Worm (Caenorhabditis elegans) whole organism, young adult: ENCODE results near the gene F09C6.14.

ENCODE experiments used
- C06A6.2 ChIP-seq: fragments of 200-800 bp; sonication (Bioruptor generic); conservative IDR thresholded peaks from 2 replicates; pipeline ENCODE4 v1.3.6; 2022; ENCODE audit warnings: missing genetic modification characterization, missing compliant biosample characterization
- F10E7.11 ChIP-seq: sonication (generic microtip); optimal IDR thresholded peaks from 2 replicates; lab custom pipeline; 2017; ENCODE audit warnings: mild to moderate bottlenecking, missing genetic modification characterization, moderate library complexity, missing compliant biosample characterization
- F49E8.2 ChIP-seq: sonication (generic microtip); optimal IDR thresholded peaks from 3 replicates; lab custom pipeline; 2017; ENCODE audit warnings: missing genetic modification characterization, mild to moderate bottlenecking, missing compliant biosample characterization, antibody characterized with exemption, moderate library complexity; ENCODE audit not compliant: insufficient read depth
- F57C9.4 ChIP-seq: sonication (generic microtip); optimal IDR thresholded peaks from 2 replicates; lab custom pipeline; 2017; ENCODE audit warnings: mild to moderate bottlenecking, missing genetic modification characterization, missing compliant biosample characterization
- Y53F4B.3 ChIP-seq: fragments of 200-800 bp; sonication (Bioruptor generic); IDR thresholded peaks from 2 replicates; pipeline ENCODE4 v1.3.6; 2022; ENCODE audit warnings: missing genetic modification reagents, missing genetic modification characterization, missing compliant biosample characterization
- Y67H2A.10 ChIP-seq: fragments of 200-800 bp; sonication (Bioruptor generic); conservative IDR thresholded peaks from 2 replicates; pipeline ENCODE4 v1.3.6; 2022; ENCODE audit warnings: missing genetic modification reagents, missing genetic modification characterization, missing compliant biosample characterization
- Y79H2A.3 ChIP-seq: fragments of 200-800 bp; sonication (Bioruptor generic); conservative IDR thresholded peaks from 2 replicates; pipeline ENCODE4 v1.3.6; 2022; ENCODE audit warnings: missing genetic modification reagents, missing genetic modification characterization, missing compliant biosample characterization
- Y95B8A.8 ChIP-seq: fragments of 200-800 bp; sonication (Bioruptor generic); IDR thresholded peaks from 2 replicates; pipeline ENCODE4 v1.3.6; 2022; ENCODE audit warnings: missing genetic modification reagents, missing genetic modification characterization, missing compliant biosample characterization
- atf-7 ChIP-seq: sonication (generic microtip); optimal IDR thresholded peaks from 2 replicates; lab custom pipeline; 2017; ENCODE audit warnings: mild to moderate bottlenecking, missing genetic modification characterization, missing compliant biosample characterization
- athp-1 ChIP-seq: sonication (generic microtip); optimal IDR thresholded peaks from 2 replicates; lab custom pipeline; 2017; ENCODE audit warnings: mild to moderate bottlenecking, missing genetic modification characterization, missing compliant biosample characterization
- attf-3 ChIP-seq: fragments of 200-800 bp; sonication (Bioruptor generic); conservative IDR thresholded peaks from 2 replicates; pipeline ENCODE4 v1.3.6; 2022; ENCODE audit warnings: missing genetic modification reagents, missing genetic modification characterization, missing compliant biosample characterization
- cebp-1 ChIP-seq, 2 experiments: fragments of 200-800 bp in 1 of 2; sonication (Bioruptor generic) in 1 of 2; sonication (generic microtip) in 1 of 2; IDR thresholded peaks in 1 of 2; optimal IDR thresholded peaks in 1 of 2; 2 replicates each; pipeline versions ENCODE4 v1.3.6 to Lab custom; 2017 to 2022; ENCODE audit warnings: missing compliant biosample characterization in 2 of 2, missing genetic modification characterization in 2 of 2, mild to moderate bottlenecking in 1 of 2, missing genetic modification reagents in 1 of 2, moderate library complexity in 1 of 2
- cebp-2 ChIP-seq: fragments of 200-800 bp; sonication (Bioruptor generic); IDR thresholded peaks from 2 replicates; pipeline ENCODE4 v1.3.6; 2022; ENCODE audit warnings: missing genetic modification characterization, missing compliant biosample characterization
- ceh-100 ChIP-seq: fragments of 200-800 bp; sonication (Bioruptor generic); IDR thresholded peaks from 2 replicates; pipeline ENCODE4 v1.3.6; 2022; ENCODE audit warnings: missing genetic modification reagents, missing genetic modification characterization, missing compliant biosample characterization
- ceh-79 ChIP-seq: sonication (generic microtip); optimal IDR thresholded peaks from 2 replicates; lab custom pipeline; 2017; ENCODE audit warnings: mild to moderate bottlenecking, missing genetic modification characterization, missing compliant biosample characterization
- ceh-91 ChIP-seq: fragments of 200-800 bp; sonication (Bioruptor generic); IDR thresholded peaks from 2 replicates; pipeline ENCODE4 v1.3.6; 2022; ENCODE audit warnings: missing genetic modification reagents, missing genetic modification characterization, missing compliant biosample characterization
- chd-7 ChIP-seq: sonication (generic microtip); optimal IDR thresholded peaks from 2 replicates; lab custom pipeline; 2016; ENCODE audit warnings: mild to moderate bottlenecking, missing genetic modification characterization, moderate library complexity, missing compliant biosample characterization
- die-1 ChIP-seq: sonication (generic microtip); optimal IDR thresholded peaks from 2 replicates; lab custom pipeline; 2016; ENCODE audit warnings: missing genotype, mild to moderate bottlenecking, missing genetic modification characterization, missing compliant biosample characterization
- dpl-1 ChIP-seq: fragments of 150-350 bp; optimal IDR thresholded peaks from 2 replicates; lab custom pipeline; 2014; ENCODE audit warnings: missing biosample characterization, missing genetic modification reagents, missing genetic modification characterization
- efl-1 ChIP-seq: fragments of 150-350 bp; optimal IDR thresholded peaks from 2 replicates; lab custom pipeline; 2014; ENCODE audit warnings: missing biosample characterization, missing genetic modification reagents, missing genetic modification characterization
- egl-18 ChIP-seq: fragments of 200-800 bp; sonication (Bioruptor generic); IDR thresholded peaks from 2 replicates; pipeline ENCODE4 v1.3.6; 2022; ENCODE audit warnings: missing genetic modification reagents, missing genetic modification characterization, missing compliant biosample characterization
- egl-44 ChIP-seq: fragments of 200-800 bp; sonication (Bioruptor generic); IDR thresholded peaks from 2 replicates; pipeline ENCODE4 v1.3.6; 2022; ENCODE audit warnings: missing genetic modification reagents, missing genetic modification characterization, missing compliant biosample characterization
- egrh-3 ChIP-seq: fragments of 200-800 bp; sonication (Bioruptor generic); IDR thresholded peaks from 2 replicates; pipeline ENCODE4 v1.3.6; 2022; ENCODE audit warnings: missing genetic modification reagents, missing genetic modification characterization, missing compliant biosample characterization
- ets-4 ChIP-seq: fragments of 200-800 bp; sonication (Bioruptor generic); optimal IDR thresholded peaks from 2 replicates; lab custom pipeline; 2018; ENCODE audit warnings: mild to moderate bottlenecking, missing genetic modification characterization, missing compliant biosample characterization
- hlh-26 ChIP-seq: fragments of 200-800 bp; sonication (Bioruptor generic); conservative IDR thresholded peaks from 2 replicates; pipeline ENCODE4 v1.3.6; 2022; ENCODE audit warnings: missing genetic modification reagents, missing genetic modification characterization, missing compliant biosample characterization
- let-526 ChIP-seq: fragments of 200-800 bp; sonication (Bioruptor generic); IDR thresholded peaks from 2 replicates; pipeline ENCODE4 v1.3.6; 2022; ENCODE audit warnings: missing genetic modification reagents, missing genetic modification characterization, missing compliant biosample characterization
- let-607 ChIP-seq, 2 experiments: fragments of 200-800 bp in 1 of 2; sonication (Bioruptor generic) in 1 of 2; sonication (generic microtip) in 1 of 2; optimal IDR thresholded peaks; 2 replicates each; lab custom pipeline; 2016 to 2018; ENCODE audit warnings: mild to moderate bottlenecking in 2 of 2, missing compliant biosample characterization in 2 of 2, missing genetic modification characterization in 2 of 2, moderate library complexity in 2 of 2, missing genotype in 1 of 2
- lsl-1 ChIP-seq: fragments of 200-800 bp; sonication (Bioruptor generic); optimal IDR thresholded peaks from 2 replicates; lab custom pipeline; 2018; ENCODE audit warnings: mild to moderate bottlenecking, missing genetic modification characterization, moderate library complexity, missing compliant biosample characterization
- lsy-27 ChIP-seq: sonication (generic microtip); optimal IDR thresholded peaks from 2 replicates; lab custom pipeline; 2017; ENCODE audit warnings: missing genetic modification characterization, mild to moderate bottlenecking, missing compliant biosample characterization, antibody characterized with exemption, missing genotype, borderline replicate concordance; ENCODE audit not compliant: insufficient read depth
- madf-10 ChIP-seq: sonication (generic microtip); optimal IDR thresholded peaks from 2 replicates; lab custom pipeline; 2016; ENCODE audit warnings: mild to moderate bottlenecking, missing genetic modification characterization, missing compliant biosample characterization
- madf-6 ChIP-seq: fragments of 200-800 bp; sonication (Bioruptor generic); IDR thresholded peaks from 2 replicates; pipeline ENCODE4 v1.3.6; 2022; ENCODE audit warnings: missing genetic modification reagents, missing genetic modification characterization, missing compliant biosample characterization
- nfya-1 ChIP-seq: sonication (generic microtip); optimal IDR thresholded peaks from 2 replicates; lab custom pipeline; 2017; ENCODE audit warnings: antibody characterized with exemption, missing compliant biosample characterization, missing genetic modification characterization, borderline replicate concordance; ENCODE audit not compliant: insufficient read depth
- nfya-2 ChIP-seq: fragments of 200-800 bp; sonication (Bioruptor generic); IDR thresholded peaks from 2 replicates; pipeline ENCODE4 v1.3.6; 2022; ENCODE audit warnings: missing genetic modification reagents, missing genetic modification characterization, missing compliant biosample characterization
- nhr-120 ChIP-seq: fragments of 200-800 bp; sonication (Bioruptor generic); IDR thresholded peaks from 2 replicates; pipeline ENCODE4 v1.3.6; 2022; ENCODE audit warnings: missing genetic modification characterization, missing compliant biosample characterization
- nhr-27 ChIP-seq: fragments of 200-800 bp; sonication (Bioruptor generic); optimal IDR thresholded peaks from 2 replicates; lab custom pipeline; 2018; ENCODE audit warnings: mild to moderate bottlenecking, missing genetic modification characterization, moderate library complexity, missing compliant biosample characterization
- nhr-90 ChIP-seq: sonication (generic microtip); optimal IDR thresholded peaks from 2 replicates; lab custom pipeline; 2016; ENCODE audit warnings: missing genotype, mild to moderate bottlenecking, missing genetic modification characterization, missing compliant biosample characterization
- pha-4 ChIP-seq: fragments of 150-350 bp; sonication (generic microtip); optimal IDR thresholded peaks from 2 replicates; lab custom pipeline; 2014; ENCODE audit warnings: missing biosample characterization, missing genetic modification reagents, missing genetic modification characterization
- rpc-1 ChIP-seq, 2 experiments: fragments of 150-350 bp in 1 of 2; sonication (generic microtip) in 1 of 2; optimal IDR thresholded peaks; 2 replicates each; lab custom pipeline; 2014 to 2018; ENCODE audit warnings: missing biosample characterization in 1 of 2, missing genetic modification characterization in 1 of 2, missing genetic modification reagents in 1 of 2, missing genotype in 1 of 2
- snpc-1.1 ChIP-seq: sonication (generic microtip); optimal IDR thresholded peaks from 2 replicates; lab custom pipeline; 2017; ENCODE audit warnings: missing genetic modification characterization, mild to moderate bottlenecking, missing compliant biosample characterization, antibody characterized with exemption, moderate library complexity, missing genotype, missing genetic modification reagents; ENCODE audit not compliant: insufficient read depth
- snpc-1.3 ChIP-seq: sonication (generic microtip); optimal IDR thresholded peaks from 2 replicates; lab custom pipeline; 2017; ENCODE audit warnings: missing genetic modification characterization, mild to moderate bottlenecking, missing compliant biosample characterization, antibody characterized with exemption, moderate library complexity, missing genotype, missing genetic modification reagents; ENCODE audit not compliant: insufficient read depth
- snpc-4 ChIP-seq, 5 experiments: fragments of 150-350 bp in 1 of 5; sonication (generic microtip) in 4 of 5; optimal IDR thresholded peaks; 2 replicates each; lab custom pipeline; 2014 to 2018; ENCODE audit warnings: missing genetic modification characterization in 5 of 5, missing biosample characterization in 3 of 5, antibody characterized with exemption in 2 of 5, mild to moderate bottlenecking in 2 of 5, missing compliant biosample characterization in 2 of 5, missing genotype in 2 of 5, moderate library complexity in 2 of 5, missing genetic modification reagents in 1 of 5
- tbp1 ChIP-seq: fragments of 200-800 bp; sonication (Bioruptor generic); optimal IDR thresholded peaks from 2 replicates; lab custom pipeline; 2018; ENCODE audit warnings: mild to moderate bottlenecking, missing genetic modification characterization, missing compliant biosample characterization
- xnd-1 ChIP-seq: sonication (generic microtip); optimal IDR thresholded peaks from 2 replicates; lab custom pipeline; 2016; ENCODE audit warnings: missing genotype, missing genetic modification reagents, missing genetic modification characterization, missing compliant biosample characterization
- ztf-22 ChIP-seq: fragments of 200-800 bp; sonication (Bioruptor generic); optimal IDR thresholded peaks from 2 replicates; lab custom pipeline; 2018; ENCODE audit warnings: mild to moderate bottlenecking, missing genetic modification characterization, moderate library complexity, missing compliant biosample characterization
- ztf-28 ChIP-seq: fragments of 200-800 bp; sonication (Bioruptor generic); IDR thresholded peaks from 2 replicates; pipeline ENCODE4 v1.3.6; 2022; ENCODE audit warnings: missing genetic modification reagents, missing genetic modification characterization, missing compliant biosample characterization
- ztf-6 ChIP-seq: fragments of 200-800 bp; sonication (Bioruptor generic); IDR thresholded peaks from 2 replicates; pipeline ENCODE4 v1.3.6; 2022; ENCODE audit warnings: missing genetic modification reagents, missing genetic modification characterization, missing compliant biosample characterization

F09C6.14 gene

ce11 chrV:16919675-16920074, 38.9 kb downstream of the F09C6.14 start (continued):
- TF ChIP-seq ztf-22 (GFP tag; lab: Kevin White, UChicago) (no peak), snpc-1.3 (tag; lab: Kevin White, UChicago) (no peak), dpl-1 (GFP tag; lab: Kevin White, UChicago) (no peak), egl-44 (GFP tag; lab: Robert Waterston, UW) (no peak), let-607 (tag; optimal IDR thresholded peaks at IDR 0.05; lab: Kevin White, UChicago) (no peak), chd-7 (no peak), nfya-2 (GFP tag; lab: Robert Waterston, UW) (no peak), ceh-91 (GFP tag; lab: Robert Waterston, UW) (no peak), lsl-1 (GFP tag; lab: Kevin White, UChicago) (no peak), die-1 (peak; percentile 21), Y67H2A.10 (no peak), ceh-100 (GFP tag; lab: Robert Waterston, UW) (no peak), nhr-27 (tag; lab: Kevin White, UChicago) (no peak), madf-6 (GFP tag; lab: Robert Waterston, UW) (peak; percentile 45), hlh-26 (GFP tag; lab: Robert Waterston, UW) (no peak), F10E7.11 (tag; lab: Kevin White, UChicago) (no peak), snpc-4 (GFP tag; optimal IDR thresholded peaks at IDR 0.05; lab: Kevin White, UChicago) (no peak), snpc-4 (tag; optimal IDR thresholded peaks at IDR 0.05; lab: Kevin White, UChicago) (peak in 2 of 4 experiments; percentile 7 to 50), Y95B8A.8 (peak; percentile 64; the same call in 1 of the 2 replicates), F49E8.2 (tag; lab: Kevin White, UChicago) (peak; percentile 67), nfya-1 (tag; lab: Kevin White, UChicago) (no peak), ets-4 (GFP tag; lab: Kevin White, UChicago) (no peak), C06A6.2 (GFP tag; lab: Robert Waterston, UW) (no peak), attf-3 (GFP tag; lab: Robert Waterston, UW) (no peak), Y79H2A.3 (GFP tag; lab: Robert Waterston, UW) (no peak), xnd-1 (tag; lab: Kevin White, UChicago) (peak; percentile 14), efl-1 (GFP tag; lab: Kevin White, UChicago) (peak; percentile 9), let-526 (GFP tag; lab: Robert Waterston, UW) (no peak), nhr-90 (no peak), tbp1 (peak; percentile 27), Y53F4B.3 (GFP tag; lab: Robert Waterston, UW) (no peak), egrh-3 (no peak), ztf-28 (GFP tag; lab: Robert Waterston, UW) (no peak), cebp-2 (GFP tag; lab: Robert Waterston, UW) (no peak), snpc-1.1 (tag; lab: Kevin White, UChicago) (no peak), ztf-6 (no peak), cebp-1 (GFP tag; IDR thresholded peaks at IDR 0.05; lab: Robert Waterston, UW) (no peak), cebp-1 (tag; optimal IDR thresholded peaks at IDR 0.05; lab: Kevin White, UChicago) (peak; percentile 10), pha-4 (tag; lab: Kevin White, UChicago) (no peak), athp-1 (tag; lab: Kevin White, UChicago) (no peak), rpc-1 (optimal IDR thresholded peaks at IDR 0.05; lab: Kevin White, UChicago) (no peak), rpc-1 (tag; optimal IDR thresholded peaks at IDR 0.05; lab: Kevin White, UChicago) (no peak), lsy-27 (tag; lab: Kevin White, UChicago) (no peak), atf-7 (tag; lab: Kevin White, UChicago) (no peak), F57C9.4 (tag; lab: Kevin White, UChicago) (no peak), madf-10 (no peak), egl-18 (GFP tag; lab: Robert Waterston, UW) (no peak), nhr-120 (GFP tag; lab: Robert Waterston, UW) (no peak), ceh-79 (tag; lab: Kevin White, UChicago) (no peak)
